Worm (Caenorhabditis elegans): Measurements from ENCODE around the gene Y41D4A.7.

Gene Y41D4A.7

DNA sequence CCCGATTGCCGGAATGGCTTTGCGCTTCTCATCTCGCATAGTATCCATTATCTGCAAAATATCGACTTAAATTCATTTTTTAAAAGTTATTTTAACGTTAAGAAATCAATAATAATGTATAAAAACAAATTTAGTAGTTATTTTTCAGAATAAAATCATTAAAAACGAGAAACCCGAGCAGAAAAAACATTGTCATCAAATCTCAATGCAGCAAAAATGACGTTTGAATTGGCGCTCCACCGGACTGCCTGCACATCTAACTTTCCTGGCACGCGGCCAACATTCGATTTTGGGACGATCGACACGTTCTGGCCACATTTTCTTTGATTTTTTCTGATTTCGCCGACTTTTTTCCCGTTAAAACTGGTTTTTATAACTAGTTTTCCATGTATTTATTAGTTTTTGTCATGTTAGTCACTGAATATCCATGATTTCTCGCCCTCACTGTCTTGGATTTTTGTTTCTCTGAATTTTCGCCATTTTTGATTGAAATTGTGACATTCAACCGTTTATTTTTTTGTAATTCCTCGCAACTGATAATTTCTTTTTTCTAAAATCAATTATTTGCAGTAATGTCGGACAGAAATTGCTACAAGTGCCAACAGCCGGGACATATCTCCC is 51.6 kb downstream of the Y41D4A.7 start, which contains the start of the genes pbs-1 and K08D12.3 (continued):
- TF ChIP-seq pha-4 (GFP tag; IDR thresholded peaks at IDR 0.05) (no peak), pha-4 (tag; optimal IDR thresholded peaks at IDR 0.05) (no peak), tag-97 (GFP tag; IDR thresholded peaks at IDR 0.05) (no peak), Y75B8A.6 (GFP tag; IDR thresholded peaks at IDR 0.05) (no peak), dmd-8 (GFP tag; IDR thresholded peaks at IDR 0.05) (no peak), lsy-2 (tag; optimal IDR thresholded peaks at IDR 0.05) (peak in 1 of 2 experiments; percentile 92), arid-1 (GFP tag; conservative IDR thresholded peaks at IDR 0.05) (0 out of 2 replicates have a peak, but pooled peaks have one; percentile 17), spr-3 (GFP tag; optimal IDR thresholded peaks at IDR 0.05) (no peak), ztf-7 (tag; optimal IDR thresholded peaks at IDR 0.05) (peak; percentile 35), egl-43 (GFP tag; IDR thresholded peaks at IDR 0.05) (no peak), T20F7.1 (GFP tag; optimal IDR thresholded peaks at IDR 0.05) (no peak), mxl-3 (GFP tag; optimal IDR thresholded peaks at IDR 0.05) (peak; percentile 94), zfp-2 (tag; optimal IDR thresholded peaks at IDR 0.05) (peak; percentile 93), ceh-28 (tag; optimal IDR thresholded peaks at IDR 0.05) (no peak), ces-1 (GFP tag; optimal IDR thresholded peaks at IDR 0.05) (no peak), hlh-30 (tag; optimal IDR thresholded peaks at IDR 0.05; ENCODE audit: insufficient read depth) (peak; percentile 75), unc-39 (tag; optimal IDR thresholded peaks at IDR 0.05) (no peak), daf-8 (GFP tag; IDR thresholded peaks at IDR 0.05) (no peak), daf-16 (GFP tag; optimal IDR thresholded peaks at IDR 0.05) (no peak), daf-16 (tag; optimal IDR thresholded peaks at IDR 0.05) (peak; percentile 25), F26F4.8 (GFP tag; conservative IDR thresholded peaks at IDR 0.05) (no peak), D1046.2 (GFP tag; IDR thresholded peaks at IDR 0.05) (no peak), lim-7 (GFP tag; IDR thresholded peaks at IDR 0.05) (no peak), T26A8.4 (GFP tag; IDR thresholded peaks at IDR 0.05) (peak; percentile 76), fkh-10 (GFP tag; optimal IDR thresholded peaks at IDR 0.05) (no peak), tra-1 (GFP tag; IDR thresholded peaks at IDR 0.05) (no peak), lin-39 (tag; optimal IDR thresholded peaks at IDR 0.05) (no peak), nhr-48 (tag; optimal IDR thresholded peaks at IDR 0.05) (peak; percentile 6), attf-4 (tag; optimal IDR thresholded peaks at IDR 0.05) (no peak), cey-2 (tag; optimal IDR thresholded peaks at IDR 0.05; ENCODE audit: borderline replicate concordance, insufficient read depth) (no peak), nhr-237 (tag; optimal IDR thresholded peaks at IDR 0.05) (no peak), ceh-62 (tag; optimal IDR thresholded peaks at IDR 0.05) (no peak), mep-1 (tag; optimal IDR thresholded peaks at IDR 0.05) (peak; percentile 81), unc-130 (GFP tag; optimal IDR thresholded peaks at IDR 0.05) (no peak), ceh-44 (GFP tag; IDR thresholded peaks at IDR 0.05) (no peak), lin-13 (GFP tag; optimal IDR thresholded peaks at IDR 0.05) (peak; percentile 59), lin-15B (tag; optimal IDR thresholded peaks at IDR 0.05) (no peak), gei-8 (GFP tag; optimal IDR thresholded peaks at IDR 0.05) (no peak), F44E2.7 (GFP tag; IDR thresholded peaks at IDR 0.05) (no peak), unc-62 (GFP tag; optimal IDR thresholded peaks at IDR 0.05 in 1 of 2) (no peak), unc-62 (tag; optimal IDR thresholded peaks at IDR 0.05) (no peak), nhr-10 (tag; optimal IDR thresholded peaks at IDR 0.05) (no peak), ZK337.2 (GFP tag; IDR thresholded peaks at IDR 0.05) (no peak), hlh-11 (tag; optimal IDR thresholded peaks at IDR 0.05) (peak; percentile 79), duxl-1 (tag; optimal IDR thresholded peaks at IDR 0.05; ENCODE audit: poor library complexity) (peak; percentile 6), nhr-41 (GFP tag; IDR thresholded peaks at IDR 0.05) (no peak), ceh-32 (tag; optimal IDR thresholded peaks at IDR 0.05; ENCODE audit: poor library complexity) (no peak), mes-2 (tag; optimal IDR thresholded peaks at IDR 0.05; ENCODE audit: poor library complexity, severe bottlenecking) (peak; percentile 83), madf-9 (GFP tag; conservative IDR thresholded peaks at IDR 0.05) (no peak), nhr-11 (tag; optimal IDR thresholded peaks at IDR 0.05) (peak; percentile 40), nhr-6 (tag; optimal IDR thresholded peaks at IDR 0.05) (peak; percentile 62), skn-1 (tag; optimal IDR thresholded peaks at IDR 0.05) (no peak)
